Worm (Caenorhabditis elegans) whole organism, early embryonic: ENCODE measurements around the gene M163.5.

Experiments used
- B0310.2 ChIP-seq: sonication (generic microtip); optimal IDR thresholded peaks from 2 replicates; lab custom pipeline; 2016; ENCODE audit warnings: mild to moderate bottlenecking, missing genetic modification characterization, missing compliant biosample characterization
- F13C5.2 ChIP-seq: sonication (generic microtip); optimal IDR thresholded peaks from 2 replicates; lab custom pipeline; 2017; ENCODE audit warnings: mild to moderate bottlenecking, missing genetic modification characterization, inconsistent platforms, missing compliant biosample characterization
- aly-1 ChIP-seq: sonication (generic microtip); optimal IDR thresholded peaks from 2 replicates; lab custom pipeline; 2016; ENCODE audit warnings: missing genetic modification characterization, missing compliant biosample characterization
- ama-1 ChIP-seq: fragments of 150-350 bp; optimal IDR thresholded peaks from 2 replicates; lab custom pipeline; 2014
- ceh-13 ChIP-seq: fragments of 200-800 bp; sonication (Bioruptor generic); optimal IDR thresholded peaks from 2 replicates; lab custom pipeline; 2018; ENCODE audit warnings: mild to moderate bottlenecking, missing genetic modification characterization, missing compliant biosample characterization
- ceh-36 ChIP-seq: sonication (generic microtip); optimal IDR thresholded peaks from 2 replicates; lab custom pipeline; 2016; ENCODE audit warnings: missing genetic modification characterization, inconsistent platforms, missing compliant biosample characterization
- ets-7 ChIP-seq: sonication (generic microtip); optimal IDR thresholded peaks from 2 replicates; lab custom pipeline; 2016; ENCODE audit warnings: missing genotype, missing genetic modification characterization, missing compliant biosample characterization
- flt-1 ChIP-seq: fragments of 200-800 bp; sonication (Bioruptor generic); IDR thresholded peaks from 2 replicates; pipeline ENCODE4 v1.3.6; 2022; ENCODE audit warnings: missing genetic modification characterization, missing compliant biosample characterization
- hmbx-1 ChIP-seq: sonication (generic microtip); optimal IDR thresholded peaks from 2 replicates; lab custom pipeline; 2016; ENCODE audit warnings: mild to moderate bottlenecking, missing genetic modification characterization, missing compliant biosample characterization
- hmg-4 ChIP-seq: fragments of 200-800 bp; sonication (Bioruptor generic); optimal IDR thresholded peaks from 2 replicates; lab custom pipeline; 2018; ENCODE audit warnings: mild to moderate bottlenecking, missing genetic modification characterization, missing compliant biosample characterization
- hnd-1 ChIP-seq: sonication (generic microtip); optimal IDR thresholded peaks from 2 replicates; lab custom pipeline; 2016; ENCODE audit warnings: missing genetic modification characterization, missing compliant biosample characterization
- pes-1 ChIP-seq: fragments of 200-800 bp; sonication (Bioruptor generic); IDR thresholded peaks from 2 replicates; pipeline ENCODE4 v1.3.6; 2022; ENCODE audit warnings: missing genetic modification reagents, missing genetic modification characterization, missing compliant biosample characterization
- scrt-1 ChIP-seq: fragments of 200-800 bp; sonication (Bioruptor generic); IDR thresholded peaks from 2 replicates; pipeline ENCODE4 v1.3.6; 2022; ENCODE audit warnings: missing genetic modification characterization, missing compliant biosample characterization
- sea-1 ChIP-seq: fragments of 200-800 bp; sonication (Bioruptor generic); conservative IDR thresholded peaks from 2 replicates; pipeline ENCODE4 v1.3.6; 2022; ENCODE audit warnings: missing genetic modification characterization, missing compliant biosample characterization
- tbx-11 ChIP-seq: fragments of 200-800 bp; sonication (Bioruptor generic); IDR thresholded peaks from 2 replicates; pipeline ENCODE4 v1.3.6; 2022; ENCODE audit warnings: missing genetic modification characterization, missing compliant biosample characterization
- tbx-37 ChIP-seq: fragments of 200-800 bp; sonication (Bioruptor generic); conservative IDR thresholded peaks from 2 replicates; pipeline ENCODE4 v1.3.6; 2022; ENCODE audit warnings: missing genetic modification reagents, missing genetic modification characterization, missing compliant biosample characterization
- tra-4 ChIP-seq: sonication (generic microtip); optimal IDR thresholded peaks from 2 replicates; lab custom pipeline; 2017; ENCODE audit warnings: missing genetic modification characterization, missing compliant biosample characterization

M163.5 gene

DNA sequence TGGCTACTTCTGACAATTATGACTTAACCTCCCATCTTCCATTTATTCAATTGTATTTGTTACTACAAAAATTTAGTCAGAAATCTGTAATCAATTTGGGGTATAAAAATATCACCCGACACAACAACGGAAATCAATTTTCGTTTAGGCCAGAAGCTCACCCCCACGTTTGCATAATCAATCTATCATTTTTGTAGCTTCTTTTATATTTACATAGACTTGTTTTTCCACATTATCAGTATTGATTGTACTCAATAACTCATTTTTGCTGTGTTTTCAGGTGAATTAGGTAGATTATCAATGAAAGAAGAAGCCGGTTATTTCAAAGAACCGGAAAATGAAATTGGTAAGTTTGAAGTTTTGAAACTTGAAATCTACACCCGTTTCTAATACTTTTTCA, at the start of gene M163.5:
M163.5 (plus strand) TSS at position 301 of the 400 bp plus-strand sequence.
- TF ChIP-seq tbx-11 (GFP tag; lab: Robert Waterston, UW) = no peak
- no peak for TF ChIP-seq hnd-1 (tag; lab: Kevin White, UChicago)
- TF ChIP-seq aly-1 (tag; lab: Kevin White, UChicago) = no peak

DNA sequence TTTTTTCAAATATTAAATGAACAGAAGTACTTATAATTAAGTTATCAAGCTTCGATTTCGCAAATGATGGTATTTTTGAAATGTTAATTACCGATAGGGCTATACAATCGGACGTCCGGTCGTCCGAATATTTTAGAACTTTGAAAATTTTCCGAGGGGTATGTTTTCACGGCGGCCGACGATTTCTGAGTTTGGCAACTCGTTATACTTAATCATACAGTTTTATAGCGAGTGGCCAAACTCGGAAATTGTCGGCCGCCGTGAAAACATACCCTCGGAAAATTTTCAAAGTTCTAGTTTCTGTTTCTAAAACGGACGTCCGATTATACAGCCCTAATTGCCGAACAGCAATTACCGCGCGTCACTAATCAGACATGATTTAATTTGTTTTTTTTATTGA, 49.7 kb upstream of the M163.5 start:
- TF ChIP-seq scrt-1 (GFP tag; lab: Robert Waterston, UW) = no peak
- no peak for TF ChIP-seq flt-1 (GFP tag; lab: Robert Waterston, UW)
- no peak for TF ChIP-seq hmbx-1 (tag; lab: Kevin White, UChicago)
- TF ChIP-seq tbx-37 (GFP tag; lab: Robert Waterston, UW) = no peak
- no peak for TF ChIP-seq hmg-4 (GFP tag; lab: Kevin White, UChicago)
- no peak for TF ChIP-seq tra-4 (tag; lab: Kevin White, UChicago)
- TF ChIP-seq ceh-13 = no peak
- no peak for TF ChIP-seq hnd-1 (tag; lab: Kevin White, UChicago)
- no peak for TF ChIP-seq B0310.2 (tag; lab: Kevin White, UChicago)

DNA sequence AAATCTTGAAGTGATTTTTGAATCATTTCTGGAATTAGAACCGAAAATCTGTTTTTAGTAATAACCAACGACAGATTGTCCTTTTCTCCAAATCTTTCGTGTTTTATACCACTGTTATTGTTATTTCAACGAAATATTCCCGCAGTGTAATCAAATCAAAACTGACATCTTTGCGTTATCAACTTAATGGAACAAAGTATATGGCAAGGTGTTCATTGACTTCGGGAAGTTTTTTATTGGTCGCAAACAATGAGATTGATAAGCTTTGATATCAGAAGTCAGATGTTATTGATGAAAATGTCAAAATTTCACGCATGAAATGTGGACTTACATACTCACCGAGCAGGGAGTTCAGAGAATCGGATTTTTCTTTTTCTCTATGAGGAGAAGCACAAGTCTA, 49.2 kb upstream of the M163.5 start, which contains the start of gene F23D12.11:
F23D12.11 (minus strand) TSS at position 79 of the 400 bp plus-strand sequence.
- no peak for TF ChIP-seq B0310.2 (tag; lab: Kevin White, UChicago)
- TF ChIP-seq hmbx-1 (tag; lab: Kevin White, UChicago) = no peak
- no peak for TF ChIP-seq hnd-1 (tag; lab: Kevin White, UChicago)
- TF ChIP-seq ets-7 (tag; lab: Kevin White, UChicago) = no peak
- no peak for TF ChIP-seq pes-1 (GFP tag; lab: Robert Waterston, UW)
- no peak for TF ChIP-seq hmg-4 (GFP tag; lab: Kevin White, UChicago)
- no peak for TF ChIP-seq flt-1 (GFP tag; lab: Robert Waterston, UW)
- TF ChIP-seq tbx-11 (GFP tag; lab: Robert Waterston, UW) = no peak
- no peak for TF ChIP-seq aly-1 (tag; lab: Kevin White, UChicago)

DNA sequence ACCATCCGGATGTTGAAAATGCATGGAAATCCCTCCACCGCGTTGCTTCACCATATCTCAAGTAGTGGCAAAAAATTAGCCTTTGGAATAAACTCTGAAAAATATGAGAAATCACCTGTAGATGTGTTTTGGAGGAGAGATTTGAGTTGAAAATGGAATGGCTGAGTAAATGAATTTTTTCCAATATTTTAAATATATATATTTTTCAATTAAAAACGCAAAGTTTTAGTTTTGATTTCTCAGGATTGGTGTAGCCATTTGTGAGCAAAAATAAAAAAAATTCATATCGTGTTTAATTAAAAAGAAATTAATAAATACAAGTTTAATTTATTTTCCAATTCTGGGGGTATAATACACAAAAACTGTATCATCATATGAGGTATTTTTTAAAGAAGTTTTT, 45.8 kb upstream of the M163.5 start, which contains the start of gene F23D12.1:
F23D12.1 (minus strand) TSS at position 101 of the 400 bp plus-strand sequence.
- TF ChIP-seq hmbx-1 (tag; lab: Kevin White, UChicago) (no peak), ceh-13 (no peak), scrt-1 (GFP tag; lab: Robert Waterston, UW) (no peak), pes-1 (GFP tag; lab: Robert Waterston, UW) (no peak), tbx-11 (GFP tag; lab: Robert Waterston, UW) (no peak), hmg-4 (GFP tag; lab: Kevin White, UChicago) (no peak), aly-1 (tag; lab: Kevin White, UChicago) (no peak), sea-1 (GFP tag; lab: Robert Waterston, UW) (no peak), ama-1 (lab: Kevin White, UChicago) (no peak), F13C5.2 (tag; lab: Kevin White, UChicago) (no peak), tra-4 (tag; lab: Kevin White, UChicago) (no peak), ceh-36 (tag; lab: Kevin White, UChicago) (no peak), tbx-37 (GFP tag; lab: Robert Waterston, UW) (no peak), hnd-1 (tag; lab: Kevin White, UChicago) (no peak), flt-1 (GFP tag; lab: Robert Waterston, UW) (no peak), B0310.2 (tag; lab: Kevin White, UChicago) (no peak), ets-7 (tag; lab: Kevin White, UChicago) (no peak)

DNA sequence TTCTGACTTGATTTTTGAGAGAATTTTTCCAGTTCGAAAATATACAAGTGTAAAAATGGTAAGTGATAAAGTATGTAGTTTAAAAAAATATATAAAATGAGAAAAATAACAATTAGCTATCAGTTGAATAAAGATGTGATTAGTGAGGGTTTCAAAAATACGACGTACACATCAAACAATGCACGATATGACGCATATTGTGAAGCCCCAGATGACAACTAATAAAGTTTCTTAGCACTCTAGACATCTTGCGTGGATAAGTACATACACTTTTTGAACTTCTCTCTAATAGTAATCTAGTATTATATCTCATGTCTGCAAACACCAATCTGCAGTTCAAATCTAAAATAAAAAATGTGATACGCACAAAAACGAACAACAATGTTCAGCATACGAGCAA, 43.4 kb upstream of the M163.5 start:
- TF ChIP-seq tra-4 (tag; lab: Kevin White, UChicago) (no peak), tbx-11 (GFP tag; lab: Robert Waterston, UW) (no peak), pes-1 (GFP tag; lab: Robert Waterston, UW) (no peak), tbx-37 (GFP tag; lab: Robert Waterston, UW) (no peak), ets-7 (tag; lab: Kevin White, UChicago) (no peak), ceh-36 (tag; lab: Kevin White, UChicago) (no peak), scrt-1 (GFP tag; lab: Robert Waterston, UW) (no peak), hnd-1 (tag; lab: Kevin White, UChicago) (no peak), ama-1 (lab: Kevin White, UChicago) (no peak), hmbx-1 (tag; lab: Kevin White, UChicago) (no peak), hmg-4 (GFP tag; lab: Kevin White, UChicago) (no peak), flt-1 (GFP tag; lab: Robert Waterston, UW) (no peak), aly-1 (tag; lab: Kevin White, UChicago) (no peak), sea-1 (GFP tag; lab: Robert Waterston, UW) (no peak), ceh-13 (no peak), B0310.2 (tag; lab: Kevin White, UChicago) (no peak), F13C5.2 (tag; lab: Kevin White, UChicago) (no peak)

DNA sequence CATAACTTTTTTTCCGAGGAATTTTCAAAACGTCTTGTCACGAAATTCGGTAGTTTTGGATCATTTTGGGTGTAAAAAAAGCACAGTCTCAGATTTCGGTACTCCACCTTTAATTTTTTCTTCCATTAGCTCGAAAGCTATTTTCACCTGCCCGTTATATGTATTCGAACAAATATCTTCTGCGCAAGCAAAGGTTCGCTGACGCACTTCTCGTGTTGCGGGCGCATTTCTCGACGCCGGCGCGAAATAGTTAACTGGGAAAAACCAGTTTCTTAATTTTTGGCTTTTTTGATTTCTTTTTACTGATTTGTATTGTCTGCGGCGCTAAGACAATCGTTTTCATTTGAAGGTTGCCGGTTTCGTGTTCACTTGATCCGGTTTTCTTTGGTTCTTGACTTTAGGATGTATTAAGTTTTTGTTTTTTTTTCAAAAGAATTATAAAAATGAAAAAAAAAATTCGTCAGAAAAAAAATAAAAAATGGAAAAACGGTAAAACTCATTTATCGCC, 38.1 kb upstream of the M163.5 start:
- TF ChIP-seq hnd-1 (tag; lab: Kevin White, UChicago) (no peak), tra-4 (tag; lab: Kevin White, UChicago) (no peak), flt-1 (GFP tag; lab: Robert Waterston, UW) (no peak), hmg-4 (GFP tag; lab: Kevin White, UChicago) (no peak), tbx-37 (GFP tag; lab: Robert Waterston, UW) (no peak), aly-1 (tag; lab: Kevin White, UChicago) (no peak), tbx-11 (GFP tag; lab: Robert Waterston, UW) (no peak), F13C5.2 (tag; lab: Kevin White, UChicago) (no peak), ama-1 (lab: Kevin White, UChicago) (no peak), hmbx-1 (tag; lab: Kevin White, UChicago) (no peak), scrt-1 (GFP tag; lab: Robert Waterston, UW) (no peak), ets-7 (tag; lab: Kevin White, UChicago) (no peak), B0310.2 (tag; lab: Kevin White, UChicago) (no peak), ceh-13 (no peak), pes-1 (GFP tag; lab: Robert Waterston, UW) (no peak), sea-1 (GFP tag; lab: Robert Waterston, UW) (no peak), ceh-36 (tag; lab: Kevin White, UChicago) (no peak)
